1 fruit fly cellular context compared by ENCODE assay signal in genomic region chr3R:27581263-27581868, dm6.
A peak's percentile ranks its signal among the peaks of the same experiment; 100 is the strongest.
TF ChIP-seq lines count a peak whose summit lies in the region.

No protein-coding gene starts in this region.

TF ChIP-seq in whole organism, embryonic, 481 proteins besides CTCF, POLR2A, EP300 and RAD21 (continued from another document and continues in another):
- TF ChIP-seq crol (GFP tag; IDR thresholded peaks at IDR 0.05; lab: Robert Waterston, UW): no peak
- TF ChIP-seq Nf-YC (tag; optimal IDR thresholded peaks at IDR 0.05; lab: Kevin White, UChicago): peak; percentile 70
- no peak for TF ChIP-seq inv (GFP tag; IDR thresholded peaks at IDR 0.05; lab: Robert Waterston, UW; ENCODE audit: partially characterized antibody)
- peak; percentile 63 for TF ChIP-seq Blimp-1 (GFP tag; optimal IDR thresholded peaks at IDR 0.05; lab: Kevin White, UChicago)
- TF ChIP-seq jigr1 (GFP tag; IDR thresholded peaks at IDR 0.05; lab: Robert Waterston, UW): no peak
- TF ChIP-seq ara (GFP tag; IDR thresholded peaks at IDR 0.05; lab: Robert Waterston, UW): no peak
- no peak for TF ChIP-seq CG15011 (GFP tag; optimal IDR thresholded peaks at IDR 0.05; lab: Kevin White, UChicago)
- TF ChIP-seq slp2 (GFP tag; optimal IDR thresholded peaks at IDR 0.05; lab: Kevin White, UChicago): no peak
- TF ChIP-seq CG17568 (GFP tag; optimal IDR thresholded peaks at IDR 0.05; lab: Kevin White, UChicago): no peak
- peak; percentile 57 for TF ChIP-seq Dp (GFP tag; optimal IDR thresholded peaks at IDR 0.05; lab: Kevin White, UChicago)
- TF ChIP-seq CG42726 (GFP tag; IDR thresholded peaks at IDR 0.05; lab: Robert Waterston, UW; ENCODE audit: partially characterized antibody): no peak
- peak; percentile 34 for TF ChIP-seq CG13775 (GFP tag; optimal IDR thresholded peaks at IDR 0.05; lab: Kevin White, UChicago)
- TF ChIP-seq tap (tag; optimal IDR thresholded peaks at IDR 0.05; lab: Kevin White, UChicago): peak; percentile 78
- peak; percentile 8 for TF ChIP-seq btn (GFP tag; optimal IDR thresholded peaks at IDR 0.05; lab: Kevin White, UChicago)
- TF ChIP-seq sqz (GFP tag; optimal IDR thresholded peaks at IDR 0.05; lab: Kevin White, UChicago): peak; percentile 60
- no peak for TF ChIP-seq zen (tag; optimal IDR thresholded peaks at IDR 0.05; lab: Kevin White, UChicago)
- peak in 1 of 2 experiments; percentile 68 for TF ChIP-seq Eip74EF (GFP tag; optimal IDR thresholded peaks at IDR 0.05; lab: Kevin White, UChicago)
- no peak for TF ChIP-seq wdn (GFP tag; IDR thresholded peaks at IDR 0.05; lab: Robert Waterston, UW)
- no peak for TF ChIP-seq crc (GFP tag; optimal IDR thresholded peaks at IDR 0.05; lab: Kevin White, UChicago)
- no peak for TF ChIP-seq tup (GFP tag; optimal IDR thresholded peaks at IDR 0.05; lab: Kevin White, UChicago)
- no peak for TF ChIP-seq lov (optimal IDR thresholded peaks at IDR 0.05; lab: Kevin White, UChicago)
- no peak for TF ChIP-seq lov (GFP tag; IDR thresholded peaks at IDR 0.05; lab: Robert Waterston, UW)
- TF ChIP-seq pzg (GFP tag; optimal IDR thresholded peaks at IDR 0.05; lab: Kevin White, UChicago): peak; percentile 96
- peak; percentile 63 for TF ChIP-seq CG18262 (tag; optimal IDR thresholded peaks at IDR 0.05; lab: Kevin White, UChicago)
- TF ChIP-seq Optix (GFP tag; IDR thresholded peaks at IDR 0.05; lab: Robert Waterston, UW): no peak
- peak in 1 of 2 experiments; percentile 42 for TF ChIP-seq Pdp1 (GFP tag; optimal IDR thresholded peaks at IDR 0.05; lab: Kevin White, UChicago)
- no peak for TF ChIP-seq H15 (GFP tag; IDR thresholded peaks at IDR 0.05; lab: Robert Waterston, UW)
- peak; percentile 67 for TF ChIP-seq sug (tag; optimal IDR thresholded peaks at IDR 0.05; lab: Kevin White, UChicago)
- peak; percentile 71 for TF ChIP-seq CG6813 (GFP tag; optimal IDR thresholded peaks at IDR 0.05; lab: Kevin White, UChicago)
- peak; percentile 28 for TF ChIP-seq CG10267 (tag; optimal IDR thresholded peaks at IDR 0.05; lab: Kevin White, UChicago)
- no peak for TF ChIP-seq Dek (tag; optimal IDR thresholded peaks at IDR 0.05; lab: Kevin White, UChicago)
- TF ChIP-seq CG2712 (tag; optimal IDR thresholded peaks at IDR 0.05; lab: Kevin White, UChicago): peak; percentile 73
- TF ChIP-seq Ada2b (GFP tag; IDR thresholded peaks at IDR 0.05; lab: Robert Waterston, UW): no peak
- no peak for TF ChIP-seq tio (GFP tag; optimal IDR thresholded peaks at IDR 0.05; lab: Kevin White, UChicago)
- no peak for TF ChIP-seq Bgb (GFP tag; IDR thresholded peaks at IDR 0.05; lab: Robert Waterston, UW; ENCODE audit: partially characterized antibody)
- peak; percentile 26 for TF ChIP-seq CG13624 (GFP tag; optimal IDR thresholded peaks at IDR 0.05; lab: Kevin White, UChicago)
- peak; percentile 30 for TF ChIP-seq sd (tag; optimal IDR thresholded peaks at IDR 0.05; lab: Kevin White, UChicago)
- TF ChIP-seq eve (GFP tag; optimal IDR thresholded peaks at IDR 0.05; lab: Kevin White, UChicago): no peak
- no peak for TF ChIP-seq Dfd (GFP tag; optimal IDR thresholded peaks at IDR 0.05; lab: Kevin White, UChicago)
- TF ChIP-seq Mrtf (GFP tag; IDR thresholded peaks at IDR 0.05; lab: Robert Waterston, UW): no peak
- TF ChIP-seq Abd-B (GFP tag; optimal IDR thresholded peaks at IDR 0.05; lab: Kevin White, UChicago): no peak
- TF ChIP-seq CG12744 (GFP tag; optimal IDR thresholded peaks at IDR 0.05; lab: Kevin White, UChicago): no peak
- no peak for TF ChIP-seq Adf1 (GFP tag; IDR thresholded peaks at IDR 0.05; lab: Robert Waterston, UW)
- no peak for TF ChIP-seq klu (GFP tag; IDR thresholded peaks at IDR 0.05; lab: Robert Waterston, UW)
- peak; percentile 45 for TF ChIP-seq CG30403 (GFP tag; optimal IDR thresholded peaks at IDR 0.05; lab: Kevin White, UChicago)
- peak; percentile 74 for TF ChIP-seq CG2120 (GFP tag; optimal IDR thresholded peaks at IDR 0.05; lab: Kevin White, UChicago)
- 0 out of 2 replicates have a peak, but pooled peaks have one; percentile 25 for TF ChIP-seq CG6272 (GFP tag; IDR thresholded peaks at IDR 0.05; lab: Robert Waterston, UW)
- TF ChIP-seq ATbp (GFP tag; optimal IDR thresholded peaks at IDR 0.05; lab: Kevin White, UChicago): peak; percentile 65
- no peak for TF ChIP-seq Ssrp (tag; optimal IDR thresholded peaks at IDR 0.05; lab: Kevin White, UChicago)
- TF ChIP-seq HLH4C (GFP tag; IDR thresholded peaks at IDR 0.05; lab: Robert Waterston, UW; ENCODE audit: partially characterized antibody): no peak
- peak; percentile 84 for TF ChIP-seq D (optimal IDR thresholded peaks at IDR 0.05; lab: Kevin White, UChicago)
- TF ChIP-seq D (GFP tag; optimal IDR thresholded peaks at IDR 0.05; lab: Kevin White, UChicago): peak; percentile 33
- no peak for TF ChIP-seq CG30020 (tag; optimal IDR thresholded peaks at IDR 0.05; lab: Kevin White, UChicago)
- TF ChIP-seq H2.0 (GFP tag; IDR thresholded peaks at IDR 0.05; lab: Robert Waterston, UW): no peak
- TF ChIP-seq Sry-δ (GFP tag; optimal IDR thresholded peaks at IDR 0.05; lab: Kevin White, UChicago): peak; percentile 61
- TF ChIP-seq gem (tag; optimal IDR thresholded peaks at IDR 0.05; lab: Kevin White, UChicago): peak; percentile 62
- TF ChIP-seq Doc2 (GFP tag; IDR thresholded peaks at IDR 0.05; lab: Robert Waterston, UW): no peak
- TF ChIP-seq Mes4 (GFP tag; optimal IDR thresholded peaks at IDR 0.05; lab: Kevin White, UChicago): peak; percentile 34
- no peak for TF ChIP-seq CG6689 (GFP tag; IDR thresholded peaks at IDR 0.05; lab: Robert Waterston, UW)
- TF ChIP-seq CG7963 (GFP tag; IDR thresholded peaks at IDR 0.05; lab: Robert Waterston, UW; ENCODE audit: partially characterized antibody): no peak
- TF ChIP-seq CG10543 (GFP tag; optimal IDR thresholded peaks at IDR 0.05; lab: Kevin White, UChicago): peak; percentile 72
- no peak for TF ChIP-seq peb (GFP tag; IDR thresholded peaks at IDR 0.05; lab: Robert Waterston, UW)
- no peak for TF ChIP-seq CG4820 (GFP tag; optimal IDR thresholded peaks at IDR 0.05; lab: Kevin White, UChicago)
- TF ChIP-seq da (GFP tag; optimal IDR thresholded peaks at IDR 0.05; lab: Kevin White, UChicago): no peak
- peak; percentile 41 for TF ChIP-seq Fer3 (tag; optimal IDR thresholded peaks at IDR 0.05; lab: Kevin White, UChicago)
- no peak for TF ChIP-seq ftz-f1 (GFP tag; optimal IDR thresholded peaks at IDR 0.05; lab: Kevin White, UChicago)
- peak; percentile 42 for TF ChIP-seq her (GFP tag; optimal IDR thresholded peaks at IDR 0.05; lab: Kevin White, UChicago)
- peak; percentile 64 for TF ChIP-seq CG17186 (GFP tag; optimal IDR thresholded peaks at IDR 0.05; lab: Kevin White, UChicago)
- peak; percentile 41 for TF ChIP-seq CG7271 (tag; optimal IDR thresholded peaks at IDR 0.05; lab: Kevin White, UChicago)
- TF ChIP-seq CG10462 (GFP tag; optimal IDR thresholded peaks at IDR 0.05; lab: Kevin White, UChicago): no peak
- TF ChIP-seq vfl (GFP tag; optimal IDR thresholded peaks at IDR 0.05; lab: Kevin White, UChicago): peak; percentile 0
- TF ChIP-seq CG14710 (tag; optimal IDR thresholded peaks at IDR 0.05; lab: Kevin White, UChicago): peak; percentile 32
- no peak for TF ChIP-seq CG7928 (GFP tag; optimal IDR thresholded peaks at IDR 0.05; lab: Kevin White, UChicago)
- no peak for TF ChIP-seq CG8765 (GFP tag; IDR thresholded peaks at IDR 0.05; lab: Robert Waterston, UW)
- TF ChIP-seq hbn (GFP tag; IDR thresholded peaks at IDR 0.05; lab: Robert Waterston, UW; ENCODE audit: partially characterized antibody): no peak
- no peak for TF ChIP-seq CG10565 (GFP tag; optimal IDR thresholded peaks at IDR 0.05; lab: Kevin White, UChicago)
- peak; percentile 31 for TF ChIP-seq pnt (GFP tag; optimal IDR thresholded peaks at IDR 0.05; lab: Kevin White, UChicago)
- peak; percentile 21 for TF ChIP-seq Max (GFP tag; optimal IDR thresholded peaks at IDR 0.05; lab: Kevin White, UChicago)
- TF ChIP-seq TFAM (GFP tag; optimal IDR thresholded peaks at IDR 0.05; lab: Kevin White, UChicago): no peak
- no peak for TF ChIP-seq sr (GFP tag; IDR thresholded peaks at IDR 0.05; lab: Robert Waterston, UW)
- no peak for TF ChIP-seq lmd (GFP tag; IDR thresholded peaks at IDR 0.05; lab: Robert Waterston, UW)
- no peak for TF ChIP-seq gsb-n (tag; optimal IDR thresholded peaks at IDR 0.05; lab: Kevin White, UChicago)
- TF ChIP-seq Drgx (GFP tag; IDR thresholded peaks at IDR 0.05; lab: Robert Waterston, UW): no peak
- peak; percentile 79 for TF ChIP-seq CG17829 (tag; optimal IDR thresholded peaks at IDR 0.05; lab: Kevin White, UChicago)
- peak; percentile 83 for TF ChIP-seq PHDP (tag; optimal IDR thresholded peaks at IDR 0.05; lab: Kevin White, UChicago)
- peak; percentile 80 for TF ChIP-seq unpg (GFP tag; optimal IDR thresholded peaks at IDR 0.05; lab: Kevin White, UChicago)
- TF ChIP-seq HLH3B (GFP tag; IDR thresholded peaks at IDR 0.05; lab: Robert Waterston, UW): no peak
- peak; percentile 70 for TF ChIP-seq CG17359 (tag; optimal IDR thresholded peaks at IDR 0.05; lab: Kevin White, UChicago)
- TF ChIP-seq CG34422 (GFP tag; IDR thresholded peaks at IDR 0.05; lab: Robert Waterston, UW): no peak
- TF ChIP-seq Doc3 (GFP tag; IDR thresholded peaks at IDR 0.05; lab: Robert Waterston, UW; ENCODE audit: partially characterized antibody): no peak
- no peak for TF ChIP-seq Hr78 (GFP tag; optimal IDR thresholded peaks at IDR 0.05; lab: Kevin White, UChicago)
- no peak for TF ChIP-seq CG3065 (GFP tag; optimal IDR thresholded peaks at IDR 0.05; lab: Kevin White, UChicago)
- TF ChIP-seq CG34224 (GFP tag; IDR thresholded peaks at IDR 0.05; lab: Robert Waterston, UW; ENCODE audit: partially characterized antibody): no peak
- TF ChIP-seq CG8388 (GFP tag; optimal IDR thresholded peaks at IDR 0.05; lab: Kevin White, UChicago): peak; percentile 71
- TF ChIP-seq CG2202 (tag; optimal IDR thresholded peaks at IDR 0.05; lab: Kevin White, UChicago): peak; percentile 17
- TF ChIP-seq CG9876 (GFP tag; optimal IDR thresholded peaks at IDR 0.05; lab: Kevin White, UChicago): peak; percentile 19
- TF ChIP-seq CG7839 (tag; optimal IDR thresholded peaks at IDR 0.05; lab: Kevin White, UChicago): peak; percentile 48
- TF ChIP-seq mam (GFP tag; optimal IDR thresholded peaks at IDR 0.05; lab: Kevin White, UChicago): peak; percentile 39
- TF ChIP-seq CG8290 (GFP tag; optimal IDR thresholded peaks at IDR 0.05; lab: Kevin White, UChicago): no peak
- TF ChIP-seq CG8290 (tag; optimal IDR thresholded peaks at IDR 0.05; lab: Kevin White, UChicago): peak in 1 of 2 experiments; percentile 88
- peak; percentile 61 for TF ChIP-seq Deaf1 (tag; optimal IDR thresholded peaks at IDR 0.05; lab: Kevin White, UChicago)
- no peak for TF ChIP-seq yki (optimal IDR thresholded peaks at IDR 0.05; lab: Kevin White, UChicago)
- no peak for TF ChIP-seq cg (GFP tag; optimal IDR thresholded peaks at IDR 0.05; lab: Kevin White, UChicago)
- no peak for TF ChIP-seq CG12236 (GFP tag; optimal IDR thresholded peaks at IDR 0.05; lab: Kevin White, UChicago)
- peak; percentile 67 for TF ChIP-seq CG6765 (GFP tag; optimal IDR thresholded peaks at IDR 0.05; lab: Kevin White, UChicago)
- no peak for TF ChIP-seq Ravus (GFP tag; IDR thresholded peaks at IDR 0.05; lab: Robert Waterston, UW)
- no peak for TF ChIP-seq Taf1 (GFP tag; IDR thresholded peaks at IDR 0.05; lab: Robert Waterston, UW)
- TF ChIP-seq MTF-1 (GFP tag; optimal IDR thresholded peaks at IDR 0.05; lab: Kevin White, UChicago; ENCODE audit: borderline replicate concordance): peak; percentile 33
- TF ChIP-seq CG16779 (GFP tag; IDR thresholded peaks at IDR 0.05; lab: Robert Waterston, UW): no peak
- TF ChIP-seq ERR (GFP tag; optimal IDR thresholded peaks at IDR 0.05; lab: Kevin White, UChicago): peak; percentile 9
- TF ChIP-seq sisA (GFP tag; IDR thresholded peaks at IDR 0.05; lab: Robert Waterston, UW): no peak
- TF ChIP-seq pum (GFP tag; optimal IDR thresholded peaks at IDR 0.05; lab: Kevin White, UChicago): no peak
- no peak for TF ChIP-seq CG17328 (GFP tag; IDR thresholded peaks at IDR 0.05; lab: Robert Waterston, UW)
- no peak for TF ChIP-seq chm (GFP tag; IDR thresholded peaks at IDR 0.05; lab: Robert Waterston, UW)
- no peak for TF ChIP-seq row (GFP tag; IDR thresholded peaks at IDR 0.05; lab: Robert Waterston, UW)
- TF ChIP-seq bbx (GFP tag; IDR thresholded peaks at IDR 0.05; lab: Robert Waterston, UW; ENCODE audit: partially characterized antibody): no peak
- peak; percentile 37 for TF ChIP-seq onecut (GFP tag; IDR thresholded peaks at IDR 0.05; lab: Robert Waterston, UW)
- no peak for TF ChIP-seq abd-A (tag; optimal IDR thresholded peaks at IDR 0.05; lab: Kevin White, UChicago)
- TF ChIP-seq CG15601 (tag; optimal IDR thresholded peaks at IDR 0.05; lab: Kevin White, UChicago): peak; percentile 40
- no peak for TF ChIP-seq Lim3 (GFP tag; IDR thresholded peaks at IDR 0.05; lab: Robert Waterston, UW)
- peak; percentile 57 for TF ChIP-seq CG2875 (GFP tag; optimal IDR thresholded peaks at IDR 0.05; lab: Kevin White, UChicago)
- no peak for TF ChIP-seq D19B (GFP tag; optimal IDR thresholded peaks at IDR 0.05; lab: Kevin White, UChicago)
- TF ChIP-seq sna (GFP tag; IDR thresholded peaks at IDR 0.05; lab: Robert Waterston, UW; ENCODE audit: partially characterized antibody): no peak
- TF ChIP-seq CG12071 (GFP tag; optimal IDR thresholded peaks at IDR 0.05; lab: Kevin White, UChicago): peak; percentile 87
- TF ChIP-seq Hsf (GFP tag; optimal IDR thresholded peaks at IDR 0.05; lab: Kevin White, UChicago): peak; percentile 34
- no peak for TF ChIP-seq Poxn (GFP tag; IDR thresholded peaks at IDR 0.05; lab: Robert Waterston, UW)
- TF ChIP-seq CG14965 (GFP tag; optimal IDR thresholded peaks at IDR 0.05; lab: Kevin White, UChicago; ENCODE audit: borderline replicate concordance): no peak
- TF ChIP-seq ken (GFP tag; IDR thresholded peaks at IDR 0.05; lab: Robert Waterston, UW): no peak
- TF ChIP-seq Myb (GFP tag; optimal IDR thresholded peaks at IDR 0.05; lab: Kevin White, UChicago): peak; percentile 85
- no peak for TF ChIP-seq Lpt (GFP tag; optimal IDR thresholded peaks at IDR 0.05; lab: Kevin White, UChicago)
- TF ChIP-seq CG16863 (GFP tag; optimal IDR thresholded peaks at IDR 0.05; lab: Kevin White, UChicago): peak; percentile 35
- no peak for TF ChIP-seq CG1024 (GFP tag; IDR thresholded peaks at IDR 0.05; lab: Robert Waterston, UW)
- no peak for TF ChIP-seq Aef1 (GFP tag; IDR thresholded peaks at IDR 0.05; lab: Robert Waterston, UW)
- TF ChIP-seq Ptx1 (GFP tag; IDR thresholded peaks at IDR 0.05; lab: Robert Waterston, UW): no peak
- peak; percentile 80 for TF ChIP-seq nom (GFP tag; optimal IDR thresholded peaks at IDR 0.05; lab: Kevin White, UChicago)
- peak; percentile 50 for TF ChIP-seq scrt (GFP tag; optimal IDR thresholded peaks at IDR 0.05; lab: Kevin White, UChicago)
